Fruit fly (Drosophila melanogaster) whole organism, wandering third instar larva: Measurements from ENCODE around the gene Rrp40.

Source experiments
- Abd-B ChIP-seq: fragments of >200 bp; optimal IDR thresholded peaks from 2 replicates; lab custom pipeline; 2017; ENCODE audit warnings: missing biosample characterization, missing genetic modification characterization
- CG9705 ChIP-seq: fragments of 200-800 bp; sonication (Bioruptor generic); optimal IDR thresholded peaks from 2 replicates; lab custom pipeline; 2018; ENCODE audit warnings: missing biosample characterization, mild to moderate bottlenecking, missing genetic modification characterization
- Dfd ChIP-seq: fragments of >200 bp; optimal IDR thresholded peaks from 2 replicates; lab custom pipeline; 2017; ENCODE audit warnings: missing biosample characterization, missing genetic modification characterization
- Dif ChIP-seq: fragments of 200-275, 200-300 bp; sonication (Bioruptor generic); optimal IDR thresholded peaks from 2 replicates; lab custom pipeline; 2018; ENCODE audit warnings: missing biosample characterization, missing genetic modification characterization; ENCODE audit not compliant: partially characterized antibody
- GATAd ChIP-seq: sonication (Bioruptor generic); optimal IDR thresholded peaks from 2 replicates; lab custom pipeline; 2016; ENCODE audit warnings: missing biosample characterization, missing genetic modification characterization
- HLH106 ChIP-seq: fragments of 200-800 bp; optimal IDR thresholded peaks from 3 replicates; lab custom pipeline; 2019; ENCODE audit warnings: missing biosample characterization, mild to moderate bottlenecking, missing genetic modification characterization, moderate library complexity
- Hnf4 ChIP-seq: fragments of 200-800 bp; sonication (Bioruptor generic); optimal IDR thresholded peaks from 2 replicates; lab custom pipeline; 2016; ENCODE audit warnings: missing biosample characterization, mild to moderate bottlenecking, missing genetic modification characterization
- Hr78 ChIP-seq: fragments of >200 bp; optimal IDR thresholded peaks from 2 replicates; lab custom pipeline; 2017; ENCODE audit warnings: missing biosample characterization, missing genetic modification characterization
- Jra ChIP-seq: sonication (Bioruptor generic); optimal IDR thresholded peaks from 2 replicates; lab custom pipeline; 2016; ENCODE audit warnings: missing biosample characterization, missing genetic modification characterization
- Mio ChIP-seq: sonication (Bioruptor generic); optimal IDR thresholded peaks from 2 replicates; lab custom pipeline; 2016; ENCODE audit warnings: missing biosample characterization, missing genetic modification characterization
- Myc ChIP-seq: fragments of >200 bp; optimal IDR thresholded peaks from 2 replicates; lab custom pipeline; 2017
- N ChIP-seq: fragments of >200 bp; optimal IDR thresholded peaks from 2 replicates; lab custom pipeline; 2018; ENCODE audit warnings: missing biosample characterization, missing external identifiers, missing genetic modification characterization
- OdsH ChIP-seq: fragments of 200-800 bp; sonication (Bioruptor generic); optimal IDR thresholded peaks from 2 replicates; lab custom pipeline; 2016; ENCODE audit warnings: missing biosample characterization, mild to moderate bottlenecking, missing genetic modification characterization
- Sp1 ChIP-seq: fragments of 200-800 bp; sonication (Bioruptor generic); optimal IDR thresholded peaks from 3 replicates; lab custom pipeline; 2019; ENCODE audit warnings: missing biosample characterization, mild to moderate bottlenecking, missing genetic modification characterization, moderate library complexity
- Vsx2 ChIP-seq: fragments of 200-300, 225-300 bp; sonication (Bioruptor generic); optimal IDR thresholded peaks from 2 replicates; lab custom pipeline; 2018; ENCODE audit warnings: missing biosample characterization, missing genetic modification characterization; ENCODE audit not compliant: partially characterized antibody
- br ChIP-seq: fragments of 200-800 bp; sonication (Bioruptor generic); optimal IDR thresholded peaks from 2 replicates; lab custom pipeline; 2016; ENCODE audit warnings: missing biosample characterization, missing genetic modification characterization
- dl ChIP-seq, 2 experiments: fragments of 175-275, 200-275 bp in 1 of 2; fragments of 200-275 bp in 1 of 2; sonication (Bioruptor generic); optimal IDR thresholded peaks; lab custom pipeline; 2018; ENCODE audit warnings: mild to moderate bottlenecking in 2 of 2, missing biosample characterization in 2 of 2, missing genetic modification characterization in 2 of 2, moderate library complexity in 2 of 2; ENCODE audit not compliant: partially characterized antibody in 2 of 2, insufficient read depth in 1 of 2
- dsf ChIP-seq: sonication (Bioruptor generic); optimal IDR thresholded peaks from 2 replicates; lab custom pipeline; 2016; ENCODE audit warnings: missing biosample characterization, missing genetic modification characterization, borderline replicate concordance
- ey ChIP-seq: fragments of 200-800 bp; sonication (Bioruptor generic); optimal IDR thresholded peaks from 2 replicates; lab custom pipeline; 2016; ENCODE audit warnings: missing biosample characterization, missing genetic modification characterization
- foxo ChIP-seq, 2 experiments: fragments of 200-800 bp; sonication (Bioruptor generic); optimal IDR thresholded peaks; 2 replicates in 1 of 2; 3 replicates in 1 of 2; lab custom pipeline; 2016 to 2017; ENCODE audit warnings: missing biosample characterization in 2 of 2, missing genetic modification characterization in 2 of 2
- fru ChIP-seq: fragments of 200-800 bp; sonication (Bioruptor generic); optimal IDR thresholded peaks from 3 replicates; lab custom pipeline; 2016; ENCODE audit warnings: missing biosample characterization, mild to moderate bottlenecking, missing genetic modification characterization
- h ChIP-seq: fragments of 200-800 bp; sonication (Bioruptor generic); optimal IDR thresholded peaks from 3 replicates; lab custom pipeline; 2016; ENCODE audit warnings: missing biosample characterization, mild to moderate bottlenecking, missing genetic modification characterization
- jim ChIP-seq: fragments of 175-275, 200-325 bp; sonication (Bioruptor generic); optimal IDR thresholded peaks from 2 replicates; lab custom pipeline; 2016; ENCODE audit warnings: missing biosample characterization, mild to moderate bottlenecking, missing genetic modification characterization
- lola ChIP-seq: fragments of >200 bp; optimal IDR thresholded peaks from 2 replicates; lab custom pipeline; 2017; ENCODE audit warnings: missing biosample characterization, missing genetic modification characterization
- pan ChIP-seq: fragments of >200 bp; optimal IDR thresholded peaks from 2 replicates; lab custom pipeline; 2017
- psq ChIP-seq: fragments of 200-800 bp; sonication (Bioruptor generic); optimal IDR thresholded peaks from 3 replicates; lab custom pipeline; 2017; ENCODE audit warnings: missing biosample characterization, mild to moderate bottlenecking, missing genetic modification characterization, moderate library complexity
- rgr ChIP-seq: fragments of 200-800 bp; sonication (Bioruptor generic); optimal IDR thresholded peaks from 3 replicates; lab custom pipeline; 2016; ENCODE audit warnings: missing biosample characterization, mild to moderate bottlenecking, missing genetic modification characterization
- sage ChIP-seq: fragments of 200-800 bp; sonication (Bioruptor generic); optimal IDR thresholded peaks from 2 replicates; lab custom pipeline; 2016; ENCODE audit warnings: missing biosample characterization, mild to moderate bottlenecking, missing genetic modification characterization
- sv ChIP-seq: fragments of 200-800 bp; sonication (Bioruptor generic); optimal IDR thresholded peaks from 3 replicates; lab custom pipeline; 2016; ENCODE audit warnings: missing biosample characterization, missing genetic modification characterization
- tai ChIP-seq: sonication (Bioruptor generic); optimal IDR thresholded peaks from 2 replicates; lab custom pipeline; 2016; ENCODE audit warnings: missing biosample characterization, missing genetic modification characterization
- usp ChIP-seq: fragments of >200 bp; optimal IDR thresholded peaks from 2 replicates; lab custom pipeline; 2017; ENCODE audit warnings: missing biosample characterization, missing genetic modification characterization
- woc ChIP-seq: sonication (Bioruptor generic); optimal IDR thresholded peaks from 2 replicates; lab custom pipeline; 2016; ENCODE audit warnings: missing biosample characterization, mild to moderate bottlenecking, missing genetic modification characterization

Rrp40 gene

DNA sequence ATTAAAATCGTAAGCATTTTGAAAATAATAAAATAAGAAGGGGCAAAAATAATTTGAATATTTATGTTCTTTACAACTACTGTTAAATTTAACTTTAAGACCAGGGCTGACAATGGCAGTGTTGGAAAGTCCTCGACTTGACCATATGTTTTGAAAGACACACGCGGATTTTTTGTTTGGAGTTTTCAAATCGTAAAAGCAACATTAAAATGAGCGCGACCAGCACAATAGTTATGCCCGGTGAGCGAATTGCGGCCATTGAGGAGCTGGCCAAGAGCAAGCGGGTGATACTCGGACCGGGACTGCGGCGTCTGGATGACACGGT lies at the start of gene Rrp40:
TSS of gene Rrp40 (plus strand) at position 113 of the 325 bp plus-strand sequence.
- TF ChIP-seq Hnf4 (no peak), sage (GFP tag; lab: Kevin White, UChicago) (peak; percentile 8), HLH106 (tag; lab: Kevin White, UChicago) (no peak)
- TF ChIP-seq, all 38 proteins: peak for 1

DNA sequence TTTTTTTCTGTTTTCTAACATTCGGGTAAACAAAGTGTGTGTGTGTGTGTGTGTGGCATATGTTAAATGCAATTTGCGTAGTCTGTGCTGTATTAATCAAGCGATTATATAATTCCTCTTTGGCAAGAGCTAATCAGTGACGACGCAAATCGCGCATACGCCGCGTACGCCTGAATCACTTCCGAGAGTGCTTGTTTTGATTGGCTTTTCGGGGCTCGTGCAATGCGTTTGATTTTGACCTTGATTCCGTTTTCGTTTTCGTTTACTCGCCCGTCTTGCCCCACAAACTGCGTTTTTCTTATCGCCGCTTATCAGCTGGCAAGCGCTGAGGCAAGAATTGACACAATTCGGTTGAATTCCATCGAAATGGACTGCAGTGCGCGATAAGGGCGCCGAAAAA lies 35.7 kb upstream of the Rrp40 start:
- TF ChIP-seq woc (GFP tag; lab: Kevin White, UChicago) (no peak), h (GFP tag; lab: Kevin White, UChicago) (peak; percentile 82)

DNA sequence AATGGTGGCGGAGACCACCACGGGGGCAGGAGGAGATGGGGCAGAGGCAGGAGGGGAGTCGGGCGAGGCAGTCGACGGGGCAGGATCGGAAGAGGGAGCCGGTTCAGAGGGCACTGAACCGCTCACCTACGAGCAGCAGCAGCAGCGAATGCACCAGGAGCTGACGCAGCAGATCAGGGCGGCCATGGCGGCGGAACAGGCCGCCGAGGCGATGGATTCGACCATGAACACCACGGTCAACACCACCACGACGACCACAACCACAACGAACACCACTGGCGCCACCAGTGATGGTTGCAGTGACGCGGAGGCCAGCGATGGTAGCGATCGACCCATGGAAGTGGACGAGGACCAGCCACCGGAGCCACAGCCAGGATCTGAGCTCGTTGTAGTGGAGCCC lies 32.3 kb upstream of the Rrp40 start:
- TF ChIP-seq jim (GFP tag; lab: Kevin White, UChicago): no peak
- no peak for TF ChIP-seq Hnf4
- TF ChIP-seq Abd-B (GFP tag; lab: Kevin White, UChicago): no peak
- TF ChIP-seq OdsH (GFP tag; lab: Kevin White, UChicago): no peak
- no peak for TF ChIP-seq Dfd (GFP tag; lab: Kevin White, UChicago)
- TF ChIP-seq h (GFP tag; lab: Kevin White, UChicago): no peak
- TF ChIP-seq Myc (lab: Kevin White, UChicago): no peak
- TF ChIP-seq Hr78: no peak
- no peak for TF ChIP-seq sage (GFP tag; lab: Kevin White, UChicago)
- TF ChIP-seq Sp1 (GFP tag; lab: Kevin White, UChicago): no peak
- no peak for TF ChIP-seq dl (GFP tag; optimal IDR thresholded peaks at IDR 0.05; lab: Kevin White, UChicago; ENCODE audit: insufficient read depth in 1 of 2, partially characterized antibody in 2 of 2)
- no peak for TF ChIP-seq Jra (GFP tag; lab: Kevin White, UChicago)
- no peak for TF ChIP-seq Mio (GFP tag; lab: Kevin White, UChicago)
- TF ChIP-seq fru (GFP tag; lab: Kevin White, UChicago): no peak
- no peak for TF ChIP-seq N (GFP tag; lab: Kevin White, UChicago)
- TF ChIP-seq dsf: no peak
- TF ChIP-seq tai (GFP tag; lab: Kevin White, UChicago): no peak
- no peak for TF ChIP-seq usp (GFP tag; lab: Kevin White, UChicago)
- no peak for TF ChIP-seq br

DNA sequence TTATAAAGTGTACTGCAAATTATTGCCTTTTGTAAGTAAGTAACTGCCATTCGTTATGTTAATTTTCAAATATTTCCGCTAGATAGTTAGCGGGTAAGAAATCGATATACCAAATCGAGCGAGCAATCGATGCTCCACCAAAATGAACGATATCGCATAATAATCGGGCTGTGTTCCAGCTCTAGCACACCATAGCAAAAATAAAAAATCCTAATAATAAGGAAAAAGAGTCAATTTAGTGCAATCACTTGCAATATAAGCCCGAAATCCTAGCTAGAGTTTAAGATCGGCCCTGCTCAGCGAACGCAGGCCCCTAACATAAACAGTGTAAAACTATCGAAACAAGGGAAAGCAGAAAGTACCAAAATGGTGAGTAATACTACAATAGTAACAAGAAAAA lies 23.8 kb upstream of the Rrp40 start, which contains the start of gene cpb:
TSS of gene cpb (plus strand) at position 157 of the 400 bp plus-strand sequence.
- TF ChIP-seq Myc (lab: Kevin White, UChicago) (peak; percentile 39), Sp1 (GFP tag; lab: Kevin White, UChicago) (no peak)

dm6 chr2L:1706961-1707360 lies 21.6 kb upstream of the Rrp40 start:
- no peak for TF ChIP-seq woc (GFP tag; lab: Kevin White, UChicago)

DNA sequence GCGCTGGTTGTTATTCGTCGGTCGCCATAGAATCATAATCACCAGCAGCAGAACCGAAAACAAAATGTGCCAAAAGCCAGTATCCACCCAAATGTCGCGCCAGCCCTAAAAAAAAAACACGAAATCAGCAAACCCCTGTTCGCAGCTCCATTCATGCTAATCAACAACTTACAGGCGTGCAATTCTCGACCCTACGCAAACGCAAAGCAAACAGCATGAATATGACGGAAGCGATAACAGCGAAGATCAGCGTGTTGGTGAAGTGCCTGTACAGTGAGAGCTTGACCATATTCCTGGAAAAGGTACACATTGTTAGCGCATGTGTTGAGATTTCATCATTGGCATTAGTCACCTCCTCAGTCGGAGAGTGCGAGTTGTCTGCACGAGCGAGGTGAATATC lies 20.4 kb upstream of the Rrp40 start:
- TF ChIP-seq OdsH (GFP tag; lab: Kevin White, UChicago) (no peak), pan (lab: Kevin White, UChicago) (no peak), Jra (GFP tag; lab: Kevin White, UChicago) (no peak), Hr78 (no peak), rgr (GFP tag; lab: Kevin White, UChicago) (no peak), Dfd (GFP tag; lab: Kevin White, UChicago) (no peak), Vsx2 (no peak), foxo (GFP tag; optimal IDR thresholded peaks at IDR 0.05; lab: Kevin White, UChicago) (no peak), dl (GFP tag; optimal IDR thresholded peaks at IDR 0.05; lab: Kevin White, UChicago; ENCODE audit: insufficient read depth in 1 of 2, partially characterized antibody in 2 of 2) (no peak), GATAd (GFP tag; lab: Kevin White, UChicago) (no peak), sv (no peak), N (GFP tag; lab: Kevin White, UChicago) (no peak), dsf (no peak), psq (GFP tag; lab: Kevin White, UChicago) (no peak), usp (GFP tag; lab: Kevin White, UChicago) (no peak), ey (no peak), Dif (GFP tag; lab: Kevin White, UChicago) (no peak), CG9705 (GFP tag; lab: Kevin White, UChicago) (no peak), lola (GFP tag; lab: Kevin White, UChicago) (no peak), tai (GFP tag; lab: Kevin White, UChicago) (no peak)
